Fruit fly (Drosophila melanogaster) whole organism, wandering third instar larva: ENCODE data around the gene CG14722.

Experiments
- CG32264 ChIP-seq: fragments of 200-800 bp; sonication (Bioruptor generic); optimal IDR thresholded peaks from 2 replicates; lab custom pipeline; 2016; ENCODE audit warnings: missing biosample characterization, missing genetic modification characterization
- Dfd ChIP-seq: fragments of >200 bp; optimal IDR thresholded peaks from 2 replicates; lab custom pipeline; 2017; ENCODE audit warnings: missing biosample characterization, missing genetic modification characterization
- OdsH ChIP-seq: fragments of 200-800 bp; sonication (Bioruptor generic); optimal IDR thresholded peaks from 2 replicates; lab custom pipeline; 2016; ENCODE audit warnings: missing biosample characterization, mild to moderate bottlenecking, missing genetic modification characterization
- br ChIP-seq: fragments of 200-800 bp; sonication (Bioruptor generic); optimal IDR thresholded peaks from 2 replicates; lab custom pipeline; 2016; ENCODE audit warnings: missing biosample characterization, missing genetic modification characterization
- dl ChIP-seq, 2 experiments: fragments of 175-275, 200-275 bp in 1 of 2; fragments of 200-275 bp in 1 of 2; sonication (Bioruptor generic); optimal IDR thresholded peaks; lab custom pipeline; 2018; ENCODE audit warnings: mild to moderate bottlenecking in 2 of 2, missing biosample characterization in 2 of 2, missing genetic modification characterization in 2 of 2, moderate library complexity in 2 of 2; ENCODE audit not compliant: partially characterized antibody in 2 of 2, insufficient read depth in 1 of 2
- dmrt93B ChIP-seq: fragments of 200-800 bp; sonication (Bioruptor generic); optimal IDR thresholded peaks from 2 replicates; lab custom pipeline; 2018; ENCODE audit warnings: missing biosample characterization, mild to moderate bottlenecking, missing genetic modification characterization
- ey ChIP-seq: fragments of 200-800 bp; sonication (Bioruptor generic); optimal IDR thresholded peaks from 2 replicates; lab custom pipeline; 2016; ENCODE audit warnings: missing biosample characterization, missing genetic modification characterization
- foxo ChIP-seq, 2 experiments: fragments of 200-800 bp; sonication (Bioruptor generic); optimal IDR thresholded peaks; 2 replicates in 1 of 2; 3 replicates in 1 of 2; lab custom pipeline; 2016 to 2017; ENCODE audit warnings: missing biosample characterization in 2 of 2, missing genetic modification characterization in 2 of 2
- fru ChIP-seq: fragments of 200-800 bp; sonication (Bioruptor generic); optimal IDR thresholded peaks from 3 replicates; lab custom pipeline; 2016; ENCODE audit warnings: missing biosample characterization, mild to moderate bottlenecking, missing genetic modification characterization
- h ChIP-seq: fragments of 200-800 bp; sonication (Bioruptor generic); optimal IDR thresholded peaks from 3 replicates; lab custom pipeline; 2016; ENCODE audit warnings: missing biosample characterization, mild to moderate bottlenecking, missing genetic modification characterization
- jim ChIP-seq: fragments of 175-275, 200-325 bp; sonication (Bioruptor generic); optimal IDR thresholded peaks from 2 replicates; lab custom pipeline; 2016; ENCODE audit warnings: missing biosample characterization, mild to moderate bottlenecking, missing genetic modification characterization
- lola ChIP-seq: fragments of >200 bp; optimal IDR thresholded peaks from 2 replicates; lab custom pipeline; 2017; ENCODE audit warnings: missing biosample characterization, missing genetic modification characterization
- usp ChIP-seq: fragments of >200 bp; optimal IDR thresholded peaks from 2 replicates; lab custom pipeline; 2017; ENCODE audit warnings: missing biosample characterization, missing genetic modification characterization
- woc ChIP-seq: sonication (Bioruptor generic); optimal IDR thresholded peaks from 2 replicates; lab custom pipeline; 2016; ENCODE audit warnings: missing biosample characterization, mild to moderate bottlenecking, missing genetic modification characterization

DNA sequence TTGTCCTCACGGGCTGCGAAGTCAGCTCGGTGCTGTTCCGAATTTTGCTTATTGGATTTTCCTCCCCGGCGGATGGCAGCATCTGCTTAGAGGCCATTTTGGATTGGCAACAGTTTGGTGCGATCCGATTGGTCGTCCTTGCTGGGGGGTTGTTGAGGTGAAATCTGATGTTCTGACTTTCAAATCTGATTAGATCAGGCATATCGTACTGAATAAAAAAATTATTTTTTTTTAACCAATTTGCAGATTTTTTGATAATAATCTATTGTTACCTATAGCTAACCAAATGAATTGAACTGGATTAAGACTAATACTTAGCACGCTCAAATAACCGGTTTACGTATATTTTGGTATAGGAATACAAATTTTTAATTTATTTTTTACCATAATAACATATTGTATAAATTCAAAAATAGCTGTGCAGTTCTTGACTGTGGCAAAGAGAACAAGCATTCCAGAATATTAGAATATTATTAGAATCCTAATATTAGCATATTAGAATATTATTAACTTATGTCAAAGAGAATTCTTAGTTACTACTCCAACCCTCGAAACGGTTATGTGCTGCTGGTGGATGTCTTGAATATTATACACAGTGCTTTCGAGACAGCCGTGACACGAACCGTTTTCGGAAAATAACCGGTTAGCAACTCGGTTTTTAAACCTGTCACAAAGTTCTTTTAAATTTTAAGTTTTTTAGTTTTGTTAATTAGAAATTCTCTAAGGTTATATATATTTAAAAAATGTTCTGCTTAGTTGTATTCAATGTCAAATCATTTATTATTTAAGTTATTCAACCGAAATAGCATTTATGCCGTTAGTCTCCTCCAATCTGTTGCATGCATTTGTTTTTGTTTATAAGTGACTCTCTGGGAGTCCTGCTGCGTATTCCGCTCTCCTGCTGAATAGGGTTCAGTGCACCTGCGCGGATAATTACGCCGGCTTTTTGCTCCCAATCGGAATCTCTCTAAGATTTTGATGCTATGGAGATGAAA, 47.1 kb upstream of the CG14722 start, which contains the start of gene Fer3:
- TF ChIP-seq woc (GFP tag; lab: Kevin White, UChicago) (no peak), CG32264 (GFP tag; lab: Kevin White, UChicago) (no peak), lola (no peak), ey (GFP tag; lab: Kevin White, UChicago) (no peak), usp (GFP tag; lab: Kevin White, UChicago) (no peak), Dfd (GFP tag; lab: Kevin White, UChicago) (no peak), br (GFP tag; lab: Kevin White, UChicago) (no peak), dmrt93B (GFP tag; lab: Kevin White, UChicago) (no peak), OdsH (GFP tag; lab: Kevin White, UChicago) (no peak), jim (no peak), foxo (GFP tag; optimal IDR thresholded peaks at IDR 0.05; lab: Kevin White, UChicago) (no peak), h (GFP tag; lab: Kevin White, UChicago) (no peak), dl (GFP tag; optimal IDR thresholded peaks at IDR 0.05; lab: Kevin White, UChicago; ENCODE audit: insufficient read depth in 1 of 2, partially characterized antibody in 2 of 2) (no peak), fru (GFP tag; lab: Kevin White, UChicago) (no peak)
